Fruit fly (Drosophila melanogaster): ENCODE results near the gene CG8960.

The CG8960 gene

dm6 chr3L:2151588-2152372, 45.0 kb upstream of the CG8960 start, which contains the start of gene zormin (continued):
- TF ChIP-seq cyc (GFP tag; optimal IDR thresholded peaks at IDR 0.05) (peak; percentile 88), Ets21C (GFP tag; optimal IDR thresholded peaks at IDR 0.05) (peak; percentile 42), Sox14 (GFP tag; optimal IDR thresholded peaks at IDR 0.05) (peak; percentile 66), CG6276 (GFP tag; optimal IDR thresholded peaks at IDR 0.05) (peak; percentile 3), Eip78C (GFP tag) (peak; percentile 96), Smox (GFP tag; optimal IDR thresholded peaks at IDR 0.05) (peak; percentile 56), CG8119 (GFP tag; IDR thresholded peaks at IDR 0.05) (peak; percentile 53; the same call in 2 of the 3 replicates), CG10669 (GFP tag; optimal IDR thresholded peaks at IDR 0.05) (peak; percentile 76), CG15336 (GFP tag; IDR thresholded peaks at IDR 0.05) (peak; percentile 46; the same call in 1 of the 2 replicates), CG8319 (GFP tag; optimal IDR thresholded peaks at IDR 0.05) (peak; percentile 59), CG3032 (tag; optimal IDR thresholded peaks at IDR 0.05) (peak; percentile 66), esn (GFP tag; optimal IDR thresholded peaks at IDR 0.05) (peak; percentile 70), CG9139 (GFP tag; optimal IDR thresholded peaks at IDR 0.05) (peak; percentile 8), Eip93F (GFP tag; optimal IDR thresholded peaks at IDR 0.05) (no peak), topi (GFP tag; optimal IDR thresholded peaks at IDR 0.05) (peak; percentile 82), eg (GFP tag; IDR thresholded peaks at IDR 0.05) (no peak; the same call in 1 of the 3 replicates), Met (GFP tag; optimal IDR thresholded peaks at IDR 0.05) (peak; percentile 69), CG6163 (GFP tag; IDR thresholded peaks at IDR 0.05) (peak; percentile 88), CG6792 (GFP tag; optimal IDR thresholded peaks at IDR 0.05) (peak; percentile 72), achi (GFP tag; optimal IDR thresholded peaks at IDR 0.05) (peak; percentile 68), CG6808 (GFP tag; optimal IDR thresholded peaks at IDR 0.05) (peak; percentile 43), CG11902 (GFP tag; optimal IDR thresholded peaks at IDR 0.05) (peak; percentile 86), pdm3 (GFP tag; optimal IDR thresholded peaks at IDR 0.05) (peak; percentile 77), CG10631 (GFP tag; optimal IDR thresholded peaks at IDR 0.05) (peak; percentile 73), spab (GFP tag; optimal IDR thresholded peaks at IDR 0.05) (peak; percentile 61), CG7368 (GFP tag; optimal IDR thresholded peaks at IDR 0.05) (peak; percentile 77), Blimp-1 (GFP tag; optimal IDR thresholded peaks at IDR 0.05) (peak; percentile 55)

dm6 chr3L:2152730-2153129, 44.1 kb upstream of the CG8960 start:
- TF ChIP-seq CG6163 (GFP tag; IDR thresholded peaks at IDR 0.05) = peak; percentile 62
- no peak for TF ChIP-seq spab (GFP tag; optimal IDR thresholded peaks at IDR 0.05)
- TF ChIP-seq Sox15 (GFP tag; optimal IDR thresholded peaks at IDR 0.05) = peak; percentile 25
- TF ChIP-seq Eip78C (GFP tag) = peak; percentile 82
- TF ChIP-seq dsx (GFP tag; optimal IDR thresholded peaks at IDR 0.05; ENCODE audit: poor library complexity, severe bottlenecking) = peak; percentile 25
- peak; percentile 25 for TF ChIP-seq lz (GFP tag; optimal IDR thresholded peaks at IDR 0.05)
- peak; percentile 59 for TF ChIP-seq Sox102F (GFP tag; optimal IDR thresholded peaks at IDR 0.05)
- peak; percentile 53 for TF ChIP-seq esn (GFP tag; optimal IDR thresholded peaks at IDR 0.05)
- TF ChIP-seq CG32006 (GFP tag; optimal IDR thresholded peaks at IDR 0.05) = peak; percentile 54
- TF ChIP-seq CG6276 (GFP tag; optimal IDR thresholded peaks at IDR 0.05) = no peak
- no peak for TF ChIP-seq Hr38 (GFP tag; optimal IDR thresholded peaks at IDR 0.05)
- TF ChIP-seq pdm3 (GFP tag; optimal IDR thresholded peaks at IDR 0.05) = peak; percentile 71
- TF ChIP-seq CG3919 (GFP tag; optimal IDR thresholded peaks at IDR 0.05) = peak; percentile 47
- TF ChIP-seq CG11902 (GFP tag; optimal IDR thresholded peaks at IDR 0.05) = peak; percentile 3
- TF ChIP-seq Blimp-1 (GFP tag; optimal IDR thresholded peaks at IDR 0.05) = no peak
- TF ChIP-seq vri (GFP tag; optimal IDR thresholded peaks at IDR 0.05) = peak; percentile 4
- TF ChIP-seq achi (GFP tag; optimal IDR thresholded peaks at IDR 0.05) = peak; percentile 23
- TF ChIP-seq fd59A (GFP tag; optimal IDR thresholded peaks at IDR 0.05) = no peak
- TF ChIP-seq Gug (GFP tag; IDR thresholded peaks at IDR 0.05) = no peak
- TF ChIP-seq CG34406 (GFP tag; optimal IDR thresholded peaks at IDR 0.05) = peak; percentile 21
- TF ChIP-seq CG4318 (GFP tag; optimal IDR thresholded peaks at IDR 0.05) = no peak
- TF ChIP-seq dac (GFP tag; optimal IDR thresholded peaks at IDR 0.05) = no peak
- TF ChIP-seq CG11294 (GFP tag; IDR thresholded peaks at IDR 0.05) = no peak
- TF ChIP-seq Hr4 (GFP tag; optimal IDR thresholded peaks at IDR 0.05) = peak; percentile 46
- no peak for TF ChIP-seq CG16779 (tag; optimal IDR thresholded peaks at IDR 0.05)
- TF ChIP-seq CG9139 (GFP tag; optimal IDR thresholded peaks at IDR 0.05) = no peak
- no peak for TF ChIP-seq Eip93F (GFP tag; optimal IDR thresholded peaks at IDR 0.05)
- TF ChIP-seq acj6 (GFP tag; optimal IDR thresholded peaks at IDR 0.05) = peak; percentile 64
- TF ChIP-seq CG10669 (GFP tag; optimal IDR thresholded peaks at IDR 0.05) = peak; percentile 32
- TF ChIP-seq Lpt (GFP tag; optimal IDR thresholded peaks at IDR 0.05) = peak; percentile 14
- peak; percentile 47 for TF ChIP-seq topi (GFP tag; optimal IDR thresholded peaks at IDR 0.05)
- TF ChIP-seq Hr39 (GFP tag; optimal IDR thresholded peaks at IDR 0.05) = peak; percentile 55
- TF ChIP-seq CG11762 (GFP tag; optimal IDR thresholded peaks at IDR 0.05; ENCODE audit: insufficient read depth) = no peak

Measured in whole organism, prepupa.